Worm (Caenorhabditis elegans): ENCODE data around the gene Y51A2D.21.

DNA sequence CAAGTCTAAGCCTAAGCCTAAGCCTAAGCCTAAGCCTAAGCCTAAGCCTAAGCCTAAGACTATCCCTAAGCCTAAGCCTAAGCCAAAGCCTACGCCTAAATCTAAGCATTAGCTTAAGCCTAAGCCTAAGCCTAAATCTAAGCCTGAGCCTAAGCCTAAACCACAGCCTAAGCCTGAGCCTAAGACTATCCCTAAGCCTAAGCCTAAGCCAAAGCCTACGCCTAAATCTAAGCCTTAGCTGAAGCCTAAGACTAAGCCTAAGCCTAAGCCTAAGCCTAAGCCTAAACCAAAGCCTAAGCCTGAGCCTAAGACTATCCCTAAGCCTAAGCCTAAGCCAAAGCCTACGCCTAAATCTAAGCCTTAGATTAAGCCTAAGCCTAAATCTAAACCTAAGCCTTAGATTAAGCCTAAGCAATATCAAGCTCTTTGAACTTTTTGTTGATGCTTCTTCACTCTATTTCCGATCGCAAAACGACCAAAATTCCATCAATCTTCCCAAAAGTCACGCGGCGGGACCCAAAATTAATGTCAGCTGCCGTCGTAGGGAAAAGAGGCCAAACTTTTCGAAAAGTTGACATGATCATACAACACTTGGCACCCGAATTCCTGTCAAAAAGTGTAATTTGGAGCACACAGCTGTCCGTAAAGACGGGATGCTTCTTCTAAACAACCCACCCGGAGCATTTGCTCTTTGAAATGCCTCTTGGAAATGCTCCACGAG, 9.9 kb downstream of the Y51A2D.21 start:
- peak; percentile 15 for TF ChIP-seq tbx-2 (tag; optimal IDR thresholded peaks at IDR 0.05)
- no peak for TF ChIP-seq pha-4 (tag; optimal IDR thresholded peaks at IDR 0.05)
- TF ChIP-seq pag-3 (tag; optimal IDR thresholded peaks at IDR 0.05; ENCODE audit: borderline replicate concordance) = no peak
- no peak for TF ChIP-seq F13H6.1 (tag; optimal IDR thresholded peaks at IDR 0.05)
- TF ChIP-seq hlh-15 (tag; optimal IDR thresholded peaks at IDR 0.05) = no peak
- TF ChIP-seq sdc-2 (tag; optimal IDR thresholded peaks at IDR 0.05) = no peak
- no peak for TF ChIP-seq che-1 (tag; optimal IDR thresholded peaks at IDR 0.05)

All from whole organism, late embryonic.